Fruit fly (Drosophila melanogaster) whole organism, embryonic: ENCODE data around the gene Cyt-c-d.

Experiments used
- Abd-B ChIP-seq: fragments of 200-800 bp; sonication (Bioruptor generic); optimal IDR thresholded peaks from 2 replicates; lab custom pipeline; 2018; ENCODE audit warnings: missing biosample characterization, mild to moderate bottlenecking, missing genetic modification characterization, moderate library complexity
- Adf1 ChIP-seq: fragments of 200-800 bp; sonication (Bioruptor generic); IDR thresholded peaks from 2 replicates; pipeline ENCODE4 v1.3.6; 2022; ENCODE audit warnings: missing biosample characterization, missing genetic modification characterization
- Aef1 ChIP-seq: fragments of 200-800 bp; sonication (Bioruptor generic); IDR thresholded peaks from 3 replicates; pipeline ENCODE4 v1.3.6; 2022; ENCODE audit warnings: missing biosample characterization, missing genetic modification characterization
- Bdp1 ChIP-seq: fragments of 200-800 bp; sonication (Bioruptor generic); optimal IDR thresholded peaks from 3 replicates; lab custom pipeline; 2016; ENCODE audit warnings: missing biosample characterization, missing genetic modification characterization
- CG10543 ChIP-seq: fragments of 200-800 bp; sonication (Bioruptor generic); optimal IDR thresholded peaks from 3 replicates; lab custom pipeline; 2017; ENCODE audit warnings: missing biosample characterization, mild to moderate bottlenecking, missing genetic modification characterization, moderate library complexity
- CG11696 ChIP-seq: fragments of 200-800 bp; sonication (Bioruptor generic); IDR thresholded peaks from 2 replicates; pipeline ENCODE4 v1.3.6; 2022; ENCODE audit warnings: missing biosample characterization, missing genetic modification characterization
- CG1603 ChIP-seq: fragments of 200-800 bp; sonication (Bioruptor generic); optimal IDR thresholded peaks from 2 replicates; lab custom pipeline; 2019; ENCODE audit warnings: missing biosample characterization, mild to moderate bottlenecking, missing genetic modification characterization, moderate library complexity
- CG16779 ChIP-seq: fragments of 200-800 bp; sonication (Bioruptor generic); IDR thresholded peaks from 2 replicates; pipeline ENCODE4 v1.3.6; 2022; ENCODE audit warnings: missing biosample characterization, missing genetic modification characterization
- CG17186 ChIP-seq: fragments of 200-800 bp; sonication (Bioruptor generic); optimal IDR thresholded peaks from 3 replicates; lab custom pipeline; 2017; ENCODE audit warnings: missing biosample characterization, missing genetic modification reagents, missing genetic modification characterization
- CG17568 ChIP-seq: fragments of 200-800 bp; sonication (Bioruptor generic); optimal IDR thresholded peaks from 2 replicates; lab custom pipeline; 2018; ENCODE audit warnings: missing biosample characterization, mild to moderate bottlenecking, missing genetic modification characterization, moderate library complexity
- CG18476 ChIP-seq: fragments of 200-800 bp; sonication (Bioruptor generic); optimal IDR thresholded peaks from 2 replicates; lab custom pipeline; 2016; ENCODE audit warnings: missing biosample characterization, mild to moderate bottlenecking, missing genetic modification characterization
- CG31388 ChIP-seq: fragments of 200-800 bp; sonication (Bioruptor generic); optimal IDR thresholded peaks from 2 replicates; lab custom pipeline; 2016; ENCODE audit warnings: missing biosample characterization, missing genetic modification characterization
- CG34376 ChIP-seq: fragments of 200-800 bp; sonication (Bioruptor generic); optimal IDR thresholded peaks from 2 replicates; lab custom pipeline; 2018; ENCODE audit warnings: missing biosample characterization, mild to moderate bottlenecking, missing genetic modification characterization
- CG34422 ChIP-seq: fragments of 200-800 bp; sonication (Bioruptor generic); IDR thresholded peaks from 3 replicates; pipeline ENCODE4 v1.3.6; 2022; ENCODE audit warnings: missing biosample characterization, missing genetic modification characterization
- CG42726 ChIP-seq: fragments of 200-800 bp; sonication (Bioruptor generic); IDR thresholded peaks from 2 replicates; pipeline ENCODE4 v1.3.6; 2022; ENCODE audit warnings: missing biosample characterization, missing genetic modification characterization; ENCODE audit not compliant: partially characterized antibody
- CG4328 ChIP-seq: fragments of 200-800 bp; sonication (Bioruptor generic); optimal IDR thresholded peaks from 3 replicates; lab custom pipeline; 2017; ENCODE audit warnings: missing biosample characterization, missing genetic modification reagents, missing genetic modification characterization
- CG4404 ChIP-seq: fragments of 200-800 bp; sonication (Bioruptor generic); IDR thresholded peaks from 2 replicates; pipeline ENCODE4 v1.3.6; 2022; ENCODE audit warnings: missing biosample characterization, missing genetic modification characterization
- CG7372 ChIP-seq: fragments of 200-800 bp; sonication (Bioruptor generic); IDR thresholded peaks from 2 replicates; pipeline ENCODE4 v1.3.6; 2022; ENCODE audit warnings: missing biosample characterization, missing genetic modification characterization
- CG8944 ChIP-seq: fragments of 200-800 bp; sonication (Bioruptor generic); optimal IDR thresholded peaks from 3 replicates; lab custom pipeline; 2016; ENCODE audit warnings: missing biosample characterization, missing genetic modification characterization
- CG9727 ChIP-seq: fragments of 200-800 bp; sonication (Bioruptor generic); optimal IDR thresholded peaks from 3 replicates; lab custom pipeline; 2017; ENCODE audit warnings: missing biosample characterization, mild to moderate bottlenecking, missing genetic modification characterization
- D ChIP-seq, 2 experiments: fragments of 200-800 bp in 1 of 2; fragments of >200 bp in 1 of 2; sonication (Bioruptor generic) in 1 of 2; optimal IDR thresholded peaks; 2 replicates in 1 of 2; 3 replicates in 1 of 2; lab custom pipeline; 2017; ENCODE audit warnings: mild to moderate bottlenecking in 1 of 2, missing biosample characterization in 1 of 2, missing genetic modification characterization in 1 of 2, missing genetic modification reagents in 1 of 2
- Doc3 ChIP-seq: fragments of 200-800 bp; sonication (Bioruptor generic); IDR thresholded peaks from 3 replicates; pipeline ENCODE4 v1.3.6; 2022; ENCODE audit warnings: missing biosample characterization, missing genetic modification characterization; ENCODE audit not compliant: partially characterized antibody
- GATAe ChIP-seq: fragments of 200-800 bp; sonication (Bioruptor generic); conservative IDR thresholded peaks from 2 replicates; pipeline ENCODE4 v1.3.6; 2022; ENCODE audit warnings: missing biosample characterization, missing genetic modification characterization
- Hey ChIP-seq: fragments of 200-800 bp; sonication (Bioruptor generic); optimal IDR thresholded peaks from 3 replicates; lab custom pipeline; 2018; ENCODE audit warnings: missing biosample characterization, mild to moderate bottlenecking, missing genetic modification characterization
- Hmx ChIP-seq: fragments of 200-800 bp; sonication (Bioruptor generic); optimal IDR thresholded peaks from 2 replicates; lab custom pipeline; 2016; ENCODE audit warnings: missing biosample characterization, missing genetic modification characterization
- Max ChIP-seq: fragments of 200-800 bp; sonication (Bioruptor generic); optimal IDR thresholded peaks from 2 replicates; lab custom pipeline; 2016; ENCODE audit warnings: missing biosample characterization, mild to moderate bottlenecking, missing genetic modification characterization
- Neu2 ChIP-seq: fragments of 200-800 bp; sonication (Bioruptor generic); optimal IDR thresholded peaks from 3 replicates; lab custom pipeline; 2016; ENCODE audit warnings: missing biosample characterization, missing genetic modification characterization, borderline replicate concordance
- Six4 ChIP-seq: fragments of 200-800 bp; sonication (Bioruptor generic); optimal IDR thresholded peaks from 2 replicates; lab custom pipeline; 2016; ENCODE audit warnings: missing biosample characterization, missing genetic modification characterization
- Usf ChIP-seq: fragments of 200-800 bp; sonication (Bioruptor generic); optimal IDR thresholded peaks from 2 replicates; lab custom pipeline; 2017; ENCODE audit warnings: missing genotype, missing biosample characterization, missing genetic modification characterization
- Vsx1 ChIP-seq: fragments of 200-800 bp; sonication (Bioruptor generic); optimal IDR thresholded peaks from 2 replicates; lab custom pipeline; 2017; ENCODE audit warnings: missing biosample characterization, mild to moderate bottlenecking, missing genetic modification characterization, missing genetic modification reagents
- Xbp1 ChIP-seq: fragments of 200-800 bp; sonication (Bioruptor generic); optimal IDR thresholded peaks from 3 replicates; lab custom pipeline; 2016; ENCODE audit warnings: missing biosample characterization, mild to moderate bottlenecking, missing genetic modification characterization
- aop ChIP-seq: fragments of 200-800 bp; sonication (Bioruptor generic); IDR thresholded peaks from 2 replicates; pipeline ENCODE4 v1.3.6; 2022; ENCODE audit warnings: missing biosample characterization, missing genetic modification characterization
- az2 ChIP-seq: fragments of 200-800 bp; sonication (Bioruptor generic); optimal IDR thresholded peaks from 3 replicates; lab custom pipeline; 2016; ENCODE audit warnings: missing biosample characterization, missing genetic modification characterization
- caup ChIP-seq: fragments of 200-800 bp; sonication (Bioruptor generic); optimal IDR thresholded peaks from 3 replicates; lab custom pipeline; 2017; ENCODE audit warnings: missing biosample characterization, mild to moderate bottlenecking, missing genetic modification characterization, moderate library complexity; ENCODE audit not compliant: severe bottlenecking
- fd96Cb ChIP-seq: fragments of 200-800 bp; sonication (Bioruptor generic); optimal IDR thresholded peaks from 2 replicates; lab custom pipeline; 2018; ENCODE audit warnings: missing biosample characterization, mild to moderate bottlenecking, missing genetic modification characterization, moderate library complexity
- ftz-f1 ChIP-seq: fragments of 200-800 bp; sonication (Bioruptor generic); optimal IDR thresholded peaks from 2 replicates; lab custom pipeline; 2016; ENCODE audit warnings: missing biosample characterization, missing genetic modification characterization
- gro ChIP-seq: fragments of 200-800 bp; sonication (Bioruptor generic); optimal IDR thresholded peaks from 2 replicates; lab custom pipeline; 2016; ENCODE audit warnings: missing biosample characterization, missing genetic modification characterization
- jing ChIP-seq: fragments of 200-800 bp; sonication (Bioruptor generic); optimal IDR thresholded peaks from 2 replicates; lab custom pipeline; 2018; ENCODE audit warnings: missing biosample characterization, mild to moderate bottlenecking, missing genetic modification characterization
- lbe ChIP-seq: fragments of 200-800 bp; sonication (Bioruptor generic); optimal IDR thresholded peaks from 2 replicates; lab custom pipeline; 2016; ENCODE audit warnings: missing biosample characterization, mild to moderate bottlenecking, missing genetic modification characterization
- lilli ChIP-seq: fragments of 200-800 bp; sonication (Bioruptor generic); optimal IDR thresholded peaks from 3 replicates; lab custom pipeline; 2016; ENCODE audit warnings: missing biosample characterization, missing genetic modification characterization
- nerfin-2 ChIP-seq: fragments of 200-800 bp; sonication (Bioruptor generic); IDR thresholded peaks from 2 replicates; pipeline ENCODE4 v1.3.6; 2022; ENCODE audit warnings: missing biosample characterization, missing genetic modification characterization; ENCODE audit not compliant: partially characterized antibody
- odd ChIP-seq: fragments of 200-800 bp; sonication (Bioruptor generic); optimal IDR thresholded peaks from 2 replicates; lab custom pipeline; 2017; ENCODE audit warnings: missing biosample characterization, mild to moderate bottlenecking, missing genetic modification characterization
- pfk ChIP-seq: fragments of 200-800 bp; sonication (Bioruptor generic); optimal IDR thresholded peaks from 2 replicates; lab custom pipeline; 2018; ENCODE audit warnings: missing biosample characterization, mild to moderate bottlenecking, missing genetic modification characterization, moderate library complexity
- psq ChIP-seq: fragments of 200-800 bp; sonication (Bioruptor generic); optimal IDR thresholded peaks from 2 replicates; lab custom pipeline; 2017; ENCODE audit warnings: missing biosample characterization, missing genetic modification characterization
- schlank ChIP-seq: fragments of 200-800 bp; sonication (Bioruptor generic); optimal IDR thresholded peaks from 2 replicates; lab custom pipeline; 2018; ENCODE audit warnings: missing biosample characterization, mild to moderate bottlenecking, missing genetic modification characterization
- seq ChIP-seq: fragments of 200-800 bp; sonication (Bioruptor generic); IDR thresholded peaks from 2 replicates; pipeline ENCODE4 v1.3.6; 2022; ENCODE audit warnings: missing biosample characterization, missing genetic modification characterization
- twi ChIP-seq: fragments of 200-800 bp; optimal IDR thresholded peaks from 2 replicates; lab custom pipeline; 2019; ENCODE audit warnings: missing biosample characterization, mild to moderate bottlenecking, missing genetic modification characterization, moderate library complexity
- yki ChIP-seq: fragments of >200 bp; optimal IDR thresholded peaks from 3 replicates; lab custom pipeline; 2018

The Cyt-c-d gene

dm6 chr2L:16715841-16716701 lies at the start of gene Cyt-c-d, which contains the start of gene CG31808 (continued):
- TF ChIP-seq CG1603 (tag; lab: Kevin White, UChicago) (peak; percentile 97), lbe (GFP tag; lab: Kevin White, UChicago) (peak; percentile 93), CG34422 (peak; percentile 96), yki (lab: Kevin White, UChicago) (peak; percentile 77), caup (peak; percentile 95), ftz-f1 (GFP tag; lab: Kevin White, UChicago) (peak; percentile 49), Vsx1 (GFP tag; lab: Kevin White, UChicago) (peak; percentile 98), Adf1 (GFP tag; lab: Robert Waterston, UW) (peak; percentile 77), CG17568 (peak; percentile 95), seq (GFP tag; lab: Robert Waterston, UW) (peak; percentile 98), az2 (GFP tag; lab: Kevin White, UChicago) (peak; percentile 98), twi (tag; lab: Kevin White, UChicago) (peak; percentile 90), Bdp1 (GFP tag; lab: Kevin White, UChicago) (peak; percentile 85), CG34376 (GFP tag; lab: Kevin White, UChicago) (peak; percentile 91), D (optimal IDR thresholded peaks at IDR 0.05; lab: Kevin White, UChicago) (no peak), D (GFP tag; optimal IDR thresholded peaks at IDR 0.05; lab: Kevin White, UChicago) (peak; percentile 97), Hey (peak; percentile 72), schlank (tag; lab: Kevin White, UChicago) (peak; percentile 70), CG9727 (GFP tag; lab: Kevin White, UChicago) (peak; percentile 94), lilli (GFP tag; lab: Kevin White, UChicago) (peak; percentile 96), CG10543 (GFP tag; lab: Kevin White, UChicago) (peak; percentile 93), CG7372 (peak; percentile 95), Neu2 (no peak), odd (GFP tag; lab: Kevin White, UChicago) (peak; percentile 97), CG16779 (GFP tag; lab: Robert Waterston, UW) (peak; percentile 82), CG4404 (GFP tag; lab: Robert Waterston, UW) (peak; percentile 87), pfk (peak; percentile 39), CG11696 (peak; percentile 87), fd96Cb (tag; lab: Kevin White, UChicago) (peak; percentile 98), CG17186 (GFP tag; lab: Kevin White, UChicago) (peak; percentile 88), jing (GFP tag; lab: Kevin White, UChicago) (peak; percentile 94), Six4 (GFP tag; lab: Kevin White, UChicago) (peak; percentile 95), Doc3 (no peak), gro (GFP tag; lab: Kevin White, UChicago) (peak; percentile 82), Hmx (GFP tag; lab: Kevin White, UChicago) (peak; percentile 85), Aef1 (GFP tag; lab: Robert Waterston, UW) (peak; percentile 98), nerfin-2 (GFP tag; lab: Robert Waterston, UW) (no peak), psq (GFP tag; lab: Kevin White, UChicago) (peak; percentile 75), Usf (peak; percentile 75), Max (GFP tag; lab: Kevin White, UChicago) (peak; percentile 95), CG31388 (peak; percentile 90), CG8944 (GFP tag; lab: Kevin White, UChicago) (peak; percentile 90), CG18476 (GFP tag; lab: Kevin White, UChicago) (peak; percentile 96), CG4328 (GFP tag; lab: Kevin White, UChicago) (peak; percentile 91), GATAe (GFP tag; lab: Robert Waterston, UW) (peak; percentile 86), CG42726 (GFP tag; lab: Robert Waterston, UW) (peak; percentile 25; the same call in 1 of the 2 replicates), Xbp1 (GFP tag; lab: Kevin White, UChicago) (peak; percentile 97), Abd-B (GFP tag; lab: Kevin White, UChicago) (peak; percentile 95), aop (peak; percentile 90)
